Fruit fly (Drosophila melanogaster) whole organism, pupa: ENCODE results near the gene Toll-9.

Source experiments
- CG10348 ChIP-seq: fragments of 200-800 bp; sonication (Bioruptor generic); IDR thresholded peaks from 2 replicates; pipeline ENCODE4 v1.3.6; 2022; ENCODE audit warnings: missing biosample characterization, missing genetic modification characterization
- CG12605 ChIP-seq: fragments of 200-800 bp; sonication (Bioruptor generic); IDR thresholded peaks from 2 replicates; pipeline ENCODE4 v1.3.6; 2022; ENCODE audit warnings: missing biosample characterization, missing genetic modification characterization
- CG13204 ChIP-seq: fragments of 200-800 bp; sonication (Bioruptor generic); optimal IDR thresholded peaks from 2 replicates; lab custom pipeline; 2018; ENCODE audit warnings: missing biosample characterization, mild to moderate bottlenecking, missing genetic modification characterization, moderate library complexity
- CG14655 ChIP-seq: fragments of 200-800 bp; sonication (Bioruptor generic); optimal IDR thresholded peaks from 3 replicates; lab custom pipeline; 2017; ENCODE audit warnings: mild to moderate bottlenecking, missing biosample characterization, missing genetic modification reagents, missing genetic modification characterization
- CG15710 ChIP-seq: fragments of 200-800 bp; sonication (Bioruptor generic); optimal IDR thresholded peaks from 2 replicates; lab custom pipeline; 2018; ENCODE audit warnings: missing biosample characterization, mild to moderate bottlenecking, missing genetic modification characterization, moderate library complexity
- CG17806 ChIP-seq: fragments of 200-800 bp; sonication (Bioruptor generic); optimal IDR thresholded peaks from 2 replicates; lab custom pipeline; 2018; ENCODE audit warnings: missing biosample characterization, mild to moderate bottlenecking, missing genetic modification characterization, moderate library complexity
- CG32121 ChIP-seq: fragments of 200-800 bp; sonication (Bioruptor generic); IDR thresholded peaks from 2 replicates; pipeline ENCODE4 v1.3.6; 2022; ENCODE audit warnings: missing biosample characterization, missing genetic modification characterization
- CG34367 ChIP-seq: fragments of 200-800 bp; sonication (Bioruptor generic); optimal IDR thresholded peaks from 2 replicates; lab custom pipeline; 2018; ENCODE audit warnings: missing biosample characterization, mild to moderate bottlenecking, missing genetic modification characterization
- CG4496 ChIP-seq: fragments of 200-800 bp; sonication (Bioruptor generic); IDR thresholded peaks from 3 replicates; pipeline ENCODE4 v1.3.6; 2022; ENCODE audit warnings: missing biosample characterization, missing genetic modification characterization
- CG8159 ChIP-seq: fragments of 200-800 bp; sonication (Bioruptor generic); optimal IDR thresholded peaks from 3 replicates; lab custom pipeline; 2018; ENCODE audit warnings: missing biosample characterization, mild to moderate bottlenecking, missing genetic modification characterization, moderate library complexity
- CG8301 ChIP-seq: fragments of 200-800 bp; sonication (Bioruptor generic); optimal IDR thresholded peaks from 2 replicates; lab custom pipeline; 2018; ENCODE audit warnings: missing biosample characterization, mild to moderate bottlenecking, missing genetic modification characterization
- D1 ChIP-seq: fragments of 200-800 bp; sonication (Bioruptor generic); optimal IDR thresholded peaks from 2 replicates; lab custom pipeline; 2018; ENCODE audit warnings: missing biosample characterization, mild to moderate bottlenecking, missing genetic modification characterization, moderate library complexity
- EcR ChIP-seq: fragments of 200-800 bp; sonication (Bioruptor generic); optimal IDR thresholded peaks from 3 replicates; lab custom pipeline; 2019; ENCODE audit warnings: missing biosample characterization, missing genetic modification characterization, mild to moderate bottlenecking, moderate library complexity, missing genetic modification reagents
- Ets98B ChIP-seq: fragments of 200-800 bp; sonication (Bioruptor generic); IDR thresholded peaks from 2 replicates; pipeline ENCODE4 v1.3.6; 2022; ENCODE audit warnings: missing biosample characterization, missing genetic modification characterization
- Pif1A ChIP-seq: fragments of 200-800 bp; sonication (Bioruptor generic); optimal IDR thresholded peaks from 3 replicates; lab custom pipeline; 2016; ENCODE audit warnings: missing biosample characterization, missing genetic modification characterization
- Pif1B ChIP-seq: fragments of 200-800 bp; sonication (Bioruptor generic); optimal IDR thresholded peaks from 3 replicates; lab custom pipeline; 2016; ENCODE audit warnings: missing biosample characterization, missing genetic modification characterization
- Snoo ChIP-seq: fragments of 200-800 bp; sonication (Bioruptor generic); optimal IDR thresholded peaks from 3 replicates; lab custom pipeline; 2017; ENCODE audit warnings: missing biosample characterization, mild to moderate bottlenecking, missing genetic modification characterization, inconsistent platforms
- fd96Ca ChIP-seq: fragments of 200-800 bp; sonication (Bioruptor generic); IDR thresholded peaks from 3 replicates; pipeline ENCODE4 v1.3.6; 2022; ENCODE audit warnings: missing biosample characterization, missing genetic modification characterization
- gl ChIP-seq: fragments of 200-800 bp; sonication (Bioruptor generic); optimal IDR thresholded peaks from 2 replicates; lab custom pipeline; 2018; ENCODE audit warnings: missing biosample characterization, mild to moderate bottlenecking, missing genetic modification characterization
- rn ChIP-seq: fragments of 200-800 bp; sonication (Bioruptor generic); IDR thresholded peaks from 2 replicates; pipeline ENCODE4 v1.3.6; 2022; ENCODE audit warnings: missing biosample characterization, missing genetic modification characterization

The Toll-9 gene

DNA sequence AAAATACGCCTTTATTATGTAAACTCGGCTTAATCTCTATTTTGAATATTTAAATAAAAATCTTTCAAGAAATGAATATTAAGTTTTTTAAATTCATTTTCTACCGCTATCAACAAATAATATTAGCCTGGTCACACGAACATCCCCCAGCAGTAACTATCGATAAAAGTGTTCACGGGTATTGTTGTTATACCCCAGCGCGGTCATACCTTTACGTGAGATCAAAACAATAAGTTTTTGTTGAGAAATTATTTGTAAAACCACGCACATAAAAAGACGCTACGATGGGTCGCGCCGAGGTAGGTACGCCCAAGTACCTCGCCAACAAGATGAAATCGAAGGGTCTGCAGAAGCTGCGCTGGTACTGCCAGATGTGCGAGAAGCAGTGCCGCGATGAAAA is 9.9 kb downstream of the Toll-9 start, which contains the start of gene kin17:
kin17 (plus strand) TSS at position 195 of the 400 bp plus-strand sequence.
- TF ChIP-seq Snoo (no peak), CG13204 (GFP tag; lab: Kevin White, UChicago) (no peak), CG15710 (tag; lab: Kevin White, UChicago) (no peak), fd96Ca (GFP tag; lab: Robert Waterston, UW) (no peak), EcR (GFP tag; lab: Kevin White, UChicago) (no peak), CG8301 (tag; lab: Kevin White, UChicago) (no peak), CG12605 (GFP tag; lab: Robert Waterston, UW) (no peak), Pif1A (GFP tag; lab: Kevin White, UChicago) (no peak), Ets98B (GFP tag; lab: Robert Waterston, UW) (no peak)
- TF ChIP-seq, all 21 proteins: peak for 0

DNA sequence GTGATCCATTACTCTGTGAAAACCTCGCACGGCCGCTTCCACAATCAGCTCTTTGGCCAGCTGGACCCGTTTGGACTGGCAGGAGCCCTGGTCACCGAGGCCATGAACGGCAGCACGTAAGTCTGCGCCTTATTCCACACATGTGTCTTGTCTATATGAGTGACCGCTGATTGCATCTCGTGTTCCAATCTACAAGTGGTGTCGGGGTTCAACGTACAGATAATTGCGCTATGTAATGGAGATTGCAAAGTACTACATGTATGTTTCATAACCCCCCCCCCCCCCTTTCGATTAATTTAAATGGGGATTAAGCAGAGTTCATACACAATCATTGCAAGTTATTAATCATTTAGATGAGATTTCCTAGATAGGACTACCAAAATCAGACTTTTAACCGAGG is 11.7 kb downstream of the Toll-9 start:
- TF ChIP-seq CG15710 (tag; lab: Kevin White, UChicago) (no peak), Pif1B (GFP tag; lab: Kevin White, UChicago) (no peak), CG8159 (tag; lab: Kevin White, UChicago) (no peak), EcR (GFP tag; lab: Kevin White, UChicago) (peak; percentile 82), CG10348 (GFP tag; lab: Robert Waterston, UW) (no peak), Snoo (no peak)

DNA sequence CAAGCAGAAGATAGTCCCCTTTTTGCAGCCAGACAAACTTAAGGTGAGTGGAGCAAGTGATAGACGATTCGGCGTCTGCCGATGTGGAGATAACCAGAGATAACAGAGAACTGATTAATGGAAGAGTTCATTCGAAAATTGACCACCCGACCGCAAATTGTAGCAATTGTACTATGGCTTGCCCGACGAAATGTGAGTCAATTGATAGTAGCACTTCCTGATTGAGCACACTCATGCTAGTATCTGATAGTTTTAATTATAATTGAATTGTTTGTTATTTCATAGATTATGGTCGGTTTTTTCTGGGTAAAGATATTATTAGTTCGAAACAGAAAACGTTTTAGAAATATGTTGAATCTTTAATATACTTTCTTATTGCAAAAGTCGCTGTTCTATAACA is 12.2 kb downstream of the Toll-9 start:
- TF ChIP-seq Pif1B (GFP tag; lab: Kevin White, UChicago) (no peak), Ets98B (GFP tag; lab: Robert Waterston, UW) (no peak), Snoo (no peak), CG15710 (tag; lab: Kevin White, UChicago) (no peak), CG8159 (tag; lab: Kevin White, UChicago) (no peak), EcR (GFP tag; lab: Kevin White, UChicago) (no peak), CG34367 (no peak)

DNA sequence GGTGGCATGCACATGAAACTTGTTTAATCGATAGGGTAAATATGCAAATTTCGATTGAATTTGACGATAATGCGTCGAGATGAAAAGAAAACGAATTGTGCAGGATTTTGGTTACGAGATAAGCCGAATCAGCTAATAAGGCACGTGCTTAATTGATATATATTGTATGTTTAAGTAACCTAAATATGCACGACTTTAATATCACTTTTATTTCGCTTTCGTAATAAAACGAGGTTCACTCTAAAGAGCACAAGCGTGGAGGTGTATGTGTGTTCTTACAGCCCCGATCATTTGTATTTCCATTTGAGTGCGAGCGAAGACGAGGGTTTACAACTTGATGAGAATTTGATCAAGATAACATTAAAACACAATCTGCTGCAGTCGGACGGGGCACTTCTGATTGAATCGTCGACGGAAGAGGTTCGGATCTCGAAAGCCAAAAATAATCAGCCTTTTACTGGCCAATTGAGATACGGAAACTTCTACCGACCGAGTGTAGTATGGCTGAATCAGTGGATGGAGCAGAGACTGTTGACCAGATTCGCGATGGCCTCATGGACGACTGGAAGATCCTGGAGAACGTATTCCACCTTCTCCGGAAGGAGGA is 12.7 kb downstream of the Toll-9 start:
- 0 out of 2 replicates have a peak, but pooled peaks have one; percentile 13 for TF ChIP-seq CG12605 (GFP tag; lab: Robert Waterston, UW)
- 0 out of 2 replicates have a peak, but pooled peaks have one; percentile 9 for TF ChIP-seq CG32121 (GFP tag; lab: Robert Waterston, UW)
- TF ChIP-seq CG8159 (tag; lab: Kevin White, UChicago): peak; percentile 87
- no peak for TF ChIP-seq CG34367
- TF ChIP-seq CG8301 (tag; lab: Kevin White, UChicago): no peak

DNA sequence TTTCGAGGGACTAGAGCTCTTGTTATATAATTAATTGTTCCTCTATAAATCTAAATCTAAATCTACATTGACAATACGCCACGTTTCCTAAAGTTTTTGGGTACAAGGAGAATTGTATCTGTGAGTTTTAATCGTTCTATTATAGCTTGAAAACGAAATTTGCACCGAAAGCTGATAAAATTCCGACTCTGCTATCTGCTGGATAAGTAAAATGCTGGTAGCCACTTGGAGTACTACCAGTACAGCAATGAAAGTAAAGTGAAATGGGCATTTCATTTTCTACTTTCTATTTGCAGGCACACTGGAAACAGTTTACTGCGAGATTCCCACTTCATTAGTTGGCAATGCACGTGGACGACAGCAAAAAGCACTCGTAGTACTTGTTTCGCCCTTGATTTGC is 13.4 kb downstream of the Toll-9 start, which contains the start of gene CG5618:
CG5618 (plus strand) TSS at position 301 of the 400 bp plus-strand sequence.
- TF ChIP-seq gl (tag; lab: Kevin White, UChicago): no peak
- TF ChIP-seq CG4496 (GFP tag; lab: Robert Waterston, UW): no peak
- TF ChIP-seq CG10348 (GFP tag; lab: Robert Waterston, UW): no peak
- no peak for TF ChIP-seq CG17806 (tag; lab: Kevin White, UChicago)

DNA sequence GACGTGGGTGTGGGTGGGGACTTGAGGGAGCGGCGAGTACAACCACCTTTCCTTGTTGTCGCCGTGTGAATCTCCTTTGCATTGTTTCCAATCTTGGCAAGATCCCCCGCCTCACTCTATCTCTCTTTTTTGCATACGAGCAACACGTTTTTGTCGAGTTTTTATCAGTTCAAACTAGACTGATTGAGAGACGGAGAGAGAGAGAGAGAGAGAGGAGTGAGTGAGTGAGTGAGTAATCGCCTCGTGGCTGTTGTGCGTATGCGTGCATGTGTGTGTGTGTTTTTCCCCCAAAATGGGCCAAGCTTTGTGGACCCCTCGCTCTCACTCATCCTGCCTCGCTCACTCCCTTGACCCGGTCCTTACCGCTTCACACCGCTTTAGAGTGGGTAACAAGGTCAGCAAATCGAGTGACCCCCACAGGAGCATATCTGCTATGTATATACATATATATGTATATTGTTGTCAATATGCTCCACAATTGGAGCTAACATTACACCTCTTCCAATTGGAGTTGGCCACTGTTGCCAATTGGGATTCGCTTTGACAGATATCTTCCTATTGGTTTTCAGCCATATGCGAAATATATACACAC is 17.1 kb downstream of the Toll-9 start:
- TF ChIP-seq Ets98B (GFP tag; lab: Robert Waterston, UW) (peak; percentile 44; the same call in 1 of the 2 replicates), CG12605 (GFP tag; lab: Robert Waterston, UW) (0 out of 2 replicates have a peak, but pooled peaks have one; percentile 46), EcR (GFP tag; lab: Kevin White, UChicago) (peak; percentile 95), CG17806 (tag; lab: Kevin White, UChicago) (no peak), CG13204 (GFP tag; lab: Kevin White, UChicago) (no peak), Pif1B (GFP tag; lab: Kevin White, UChicago) (no peak), Pif1A (GFP tag; lab: Kevin White, UChicago) (no peak), CG4496 (GFP tag; lab: Robert Waterston, UW) (0 out of 3 replicates have a peak, but pooled peaks have one; percentile 39), CG32121 (GFP tag; lab: Robert Waterston, UW) (0 out of 2 replicates have a peak, but pooled peaks have one; percentile 29), Snoo (no peak), D1 (no peak)

DNA sequence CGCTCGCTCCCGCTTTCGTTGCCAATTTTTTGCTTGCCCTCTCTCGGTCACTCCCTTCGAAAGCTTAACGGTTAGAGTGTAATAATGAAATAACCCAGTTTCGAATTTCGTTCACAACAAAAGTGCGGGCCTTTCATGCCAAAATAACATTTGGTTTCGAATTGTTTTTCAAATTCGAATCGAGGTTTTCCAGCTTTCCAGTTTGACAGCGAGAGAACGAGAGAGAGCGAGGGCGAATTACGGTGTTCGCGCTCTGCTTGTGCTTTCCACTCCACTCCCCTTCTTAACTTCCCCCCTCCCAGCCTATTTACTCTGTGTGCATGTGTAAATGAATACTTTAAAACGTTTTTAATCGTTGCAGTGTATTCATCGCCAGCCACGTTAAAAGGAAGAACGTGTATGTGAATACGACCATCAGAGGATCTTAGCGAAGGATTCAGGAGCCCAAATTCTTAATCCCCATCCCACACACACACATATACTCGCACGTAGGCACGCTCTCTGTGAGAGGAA is 17.9 kb downstream of the Toll-9 start:
- TF ChIP-seq CG10348 (GFP tag; lab: Robert Waterston, UW): no peak
- no peak for TF ChIP-seq Pif1B (GFP tag; lab: Kevin White, UChicago)
- TF ChIP-seq Ets98B (GFP tag; lab: Robert Waterston, UW): no peak
- no peak for TF ChIP-seq CG12605 (GFP tag; lab: Robert Waterston, UW)
- TF ChIP-seq CG8159 (tag; lab: Kevin White, UChicago): no peak
- no peak for TF ChIP-seq fd96Ca (GFP tag; lab: Robert Waterston, UW)
- TF ChIP-seq gl (tag; lab: Kevin White, UChicago): no peak
- TF ChIP-seq CG14655: no peak
- no peak for TF ChIP-seq CG4496 (GFP tag; lab: Robert Waterston, UW)
- no peak for TF ChIP-seq CG8301 (tag; lab: Kevin White, UChicago)
- no peak for TF ChIP-seq rn (GFP tag; lab: Robert Waterston, UW)
- TF ChIP-seq CG32121 (GFP tag; lab: Robert Waterston, UW): no peak
- TF ChIP-seq CG13204 (GFP tag; lab: Kevin White, UChicago): no peak
- no peak for TF ChIP-seq CG15710 (tag; lab: Kevin White, UChicago)
- TF ChIP-seq EcR (GFP tag; lab: Kevin White, UChicago): no peak
